Worm (Caenorhabditis elegans) whole organism, late embryonic: ENCODE data around the gene R148.7.

Experiments used
- ahr-1 ChIP-seq: sonication (generic microtip); optimal IDR thresholded peaks from 2 replicates; lab custom pipeline; 2016; ENCODE audit warnings: missing genetic modification characterization, missing compliant biosample characterization
- ceh-24 ChIP-seq: sonication (generic microtip); optimal IDR thresholded peaks from 2 replicates; lab custom pipeline; 2016; ENCODE audit warnings: mild to moderate bottlenecking, missing genetic modification characterization, missing compliant biosample characterization
- ceh-6 ChIP-seq: fragments of 200-800 bp; sonication (Bioruptor generic); optimal IDR thresholded peaks from 2 replicates; lab custom pipeline; 2018; ENCODE audit warnings: mild to moderate bottlenecking, missing genetic modification characterization, missing compliant biosample characterization
- ets-4 ChIP-seq: sonication (generic microtip); optimal IDR thresholded peaks from 2 replicates; lab custom pipeline; 2016; ENCODE audit warnings: missing genetic modification characterization, missing compliant biosample characterization
- hlh-30 ChIP-seq: sonication (generic microtip); optimal IDR thresholded peaks from 2 replicates; lab custom pipeline; 2017; ENCODE audit warnings: antibody characterized with exemption, missing genetic modification characterization, missing compliant biosample characterization; ENCODE audit not compliant: insufficient read depth
- pha-4 ChIP-seq: fragments of 150-350 bp; optimal IDR thresholded peaks from 2 replicates; lab custom pipeline; 2018; ENCODE audit warnings: missing biosample characterization, missing genetic modification reagents, missing genetic modification characterization
- sox-4 ChIP-seq: sonication (generic microtip); optimal IDR thresholded peaks from 2 replicates; lab custom pipeline; 2017; ENCODE audit warnings: mild to moderate bottlenecking, missing genetic modification characterization, inconsistent platforms, missing compliant biosample characterization
- tbx-2 ChIP-seq: sonication (generic microtip); optimal IDR thresholded peaks from 2 replicates; lab custom pipeline; 2016; ENCODE audit warnings: missing genetic modification characterization, missing compliant biosample characterization

DNA sequence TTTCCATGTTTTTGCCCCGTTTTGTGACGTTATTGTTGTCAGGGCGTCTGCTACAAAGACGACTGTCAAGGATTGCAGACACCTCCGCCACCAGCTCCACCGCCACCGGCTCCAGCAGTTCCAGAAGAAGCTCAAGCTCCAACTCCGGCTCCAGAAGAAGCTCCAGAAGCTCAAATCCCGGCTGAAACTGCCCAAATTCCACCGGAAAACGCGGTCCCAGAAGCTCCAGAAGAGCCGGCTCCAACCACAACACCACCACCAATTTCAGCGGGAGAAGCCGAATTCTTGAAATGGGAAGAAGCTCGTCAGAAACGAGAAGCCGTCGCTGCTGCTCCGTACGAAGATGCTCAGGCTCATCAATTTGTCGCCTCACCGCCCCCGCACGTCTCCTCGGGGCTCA is 21.4 kb downstream of the R148.7 start:
- no peak for TF ChIP-seq sox-4 (tag; lab: Kevin White, UChicago)
- no peak for TF ChIP-seq pha-4 (tag; lab: Kevin White, UChicago)
- no peak for TF ChIP-seq ets-4 (tag; lab: Kevin White, UChicago)
- TF ChIP-seq ahr-1 (tag; lab: Kevin White, UChicago), result no peak
- TF ChIP-seq ceh-24 (tag; lab: Kevin White, UChicago), result no peak
- no peak for TF ChIP-seq hlh-30 (tag; lab: Kevin White, UChicago)
- TF ChIP-seq ceh-6 (GFP tag; lab: Kevin White, UChicago), result no peak
- no peak for TF ChIP-seq tbx-2
